Worm (Caenorhabditis elegans) whole organism, late embryonic: ENCODE data around the gene ifg-1.

Experiments used
- C08G9.2 ChIP-seq: sonication (generic microtip); optimal IDR thresholded peaks from 2 replicates; lab custom pipeline; 2016; ENCODE audit warnings: mild to moderate bottlenecking, missing genetic modification characterization, moderate library complexity, missing compliant biosample characterization
- C38D4.7 ChIP-seq: fragments of 200-800 bp; sonication (Bioruptor generic); optimal IDR thresholded peaks from 2 replicates; lab custom pipeline; 2018; ENCODE audit warnings: mild to moderate bottlenecking, missing genetic modification characterization, moderate library complexity, missing compliant biosample characterization
- F13H6.1 ChIP-seq: sonication (generic microtip); optimal IDR thresholded peaks from 2 replicates; lab custom pipeline; 2016; ENCODE audit warnings: missing genetic modification characterization, missing compliant biosample characterization
- K02D7.2 ChIP-seq: sonication (generic microtip); optimal IDR thresholded peaks from 2 replicates; lab custom pipeline; 2017; ENCODE audit warnings: mild to moderate bottlenecking, missing genetic modification characterization, missing compliant biosample characterization
- K09A11.1 ChIP-seq: sonication (generic microtip); optimal IDR thresholded peaks from 2 replicates; lab custom pipeline; 2017; ENCODE audit warnings: antibody characterized with exemption, mild to moderate bottlenecking, missing genetic modification characterization, missing compliant biosample characterization; ENCODE audit not compliant: insufficient read depth
- Y22D7AL.16 ChIP-seq: sonication (generic microtip); optimal IDR thresholded peaks from 2 replicates; lab custom pipeline; 2016; ENCODE audit warnings: missing genetic modification characterization, missing compliant biosample characterization
- ahr-1 ChIP-seq: sonication (generic microtip); optimal IDR thresholded peaks from 2 replicates; lab custom pipeline; 2016; ENCODE audit warnings: missing genetic modification characterization, missing compliant biosample characterization
- ama-1 ChIP-seq: fragments of 150-350 bp; optimal IDR thresholded peaks from 2 replicates; lab custom pipeline; 2014
- ceh-14 ChIP-seq: sonication (generic microtip); optimal IDR thresholded peaks from 2 replicates; lab custom pipeline; 2016; ENCODE audit warnings: missing genotype, missing genetic modification characterization, missing compliant biosample characterization
- ceh-19 ChIP-seq: fragments of 200-800 bp; sonication (Bioruptor generic); optimal IDR thresholded peaks from 2 replicates; lab custom pipeline; 2018; ENCODE audit warnings: mild to moderate bottlenecking, missing genetic modification characterization, missing compliant biosample characterization
- ceh-22 ChIP-seq: sonication (generic microtip); optimal IDR thresholded peaks from 2 replicates; lab custom pipeline; 2017; ENCODE audit warnings: missing biosample characterization, missing genetic modification characterization
- ceh-24 ChIP-seq: sonication (generic microtip); optimal IDR thresholded peaks from 2 replicates; lab custom pipeline; 2016; ENCODE audit warnings: mild to moderate bottlenecking, missing genetic modification characterization, missing compliant biosample characterization
- ceh-34 ChIP-seq: sonication (generic microtip); optimal IDR thresholded peaks from 2 replicates; lab custom pipeline; 2016; ENCODE audit warnings: mild to moderate bottlenecking, missing genetic modification characterization, missing compliant biosample characterization
- ceh-45 ChIP-seq: fragments of 200-800 bp; sonication (Bioruptor generic); IDR thresholded peaks from 2 replicates; pipeline ENCODE4 v1.3.6; 2022; ENCODE audit warnings: missing genetic modification reagents, missing genetic modification characterization, missing compliant biosample characterization
- ceh-6 ChIP-seq: fragments of 200-800 bp; sonication (Bioruptor generic); optimal IDR thresholded peaks from 2 replicates; lab custom pipeline; 2018; ENCODE audit warnings: mild to moderate bottlenecking, missing genetic modification characterization, missing compliant biosample characterization
- che-1 ChIP-seq: sonication (generic microtip); optimal IDR thresholded peaks from 2 replicates; lab custom pipeline; 2016; ENCODE audit warnings: mild to moderate bottlenecking, missing genetic modification characterization, missing compliant biosample characterization
- dmd-4 ChIP-seq: sonication (generic microtip); optimal IDR thresholded peaks from 2 replicates; lab custom pipeline; 2016; ENCODE audit warnings: borderline replicate concordance, missing genetic modification characterization, missing compliant biosample characterization
- dve-1 ChIP-seq: sonication (generic microtip); optimal IDR thresholded peaks from 2 replicates; lab custom pipeline; 2017; ENCODE audit warnings: antibody characterized with exemption, mild to moderate bottlenecking, missing genetic modification characterization, missing compliant biosample characterization
- elt-2 ChIP-seq: sonication (generic microtip); optimal IDR thresholded peaks from 2 replicates; lab custom pipeline; 2016; ENCODE audit warnings: missing genetic modification reagents, missing genetic modification characterization, missing compliant biosample characterization
- elt-4 ChIP-seq: sonication (generic microtip); optimal IDR thresholded peaks from 2 replicates; lab custom pipeline; 2016; ENCODE audit warnings: missing genetic modification characterization, missing compliant biosample characterization
- eyg-1 ChIP-seq: sonication (generic microtip); optimal IDR thresholded peaks from 2 replicates; lab custom pipeline; 2016; ENCODE audit warnings: missing genotype, missing genetic modification characterization, missing compliant biosample characterization
- gmeb-2 ChIP-seq: sonication (generic microtip); optimal IDR thresholded peaks from 2 replicates; lab custom pipeline; 2016; ENCODE audit warnings: missing genetic modification characterization, inconsistent platforms, missing compliant biosample characterization
- hlh-13 ChIP-seq: fragments of 200-800 bp; sonication (Bioruptor generic); optimal IDR thresholded peaks from 2 replicates; lab custom pipeline; 2018; ENCODE audit warnings: mild to moderate bottlenecking, missing genetic modification characterization, missing compliant biosample characterization
- hlh-15 ChIP-seq: sonication (generic microtip); optimal IDR thresholded peaks from 2 replicates; lab custom pipeline; 2016; ENCODE audit warnings: missing genetic modification characterization, missing compliant biosample characterization
- hlh-6 ChIP-seq: sonication (generic microtip); optimal IDR thresholded peaks from 2 replicates; lab custom pipeline; 2016; ENCODE audit warnings: missing genotype, missing genetic modification characterization, missing compliant biosample characterization
- hlh-8 ChIP-seq: sonication (generic microtip); optimal IDR thresholded peaks from 2 replicates; lab custom pipeline; 2016; ENCODE audit warnings: missing genotype, missing genetic modification characterization, missing compliant biosample characterization
- lim-6 ChIP-seq: sonication (generic microtip); optimal IDR thresholded peaks from 2 replicates; lab custom pipeline; 2016; ENCODE audit warnings: missing genetic modification characterization, missing compliant biosample characterization
- lin-11 ChIP-seq: fragments of 200-800 bp; sonication (Bioruptor generic); optimal IDR thresholded peaks from 2 replicates; lab custom pipeline; 2018; ENCODE audit warnings: mild to moderate bottlenecking, missing genetic modification characterization, missing compliant biosample characterization
- madf-2 ChIP-seq: sonication (generic microtip); optimal IDR thresholded peaks from 2 replicates; lab custom pipeline; 2017; ENCODE audit warnings: missing genetic modification characterization, missing compliant biosample characterization
- nfya-1 ChIP-seq: sonication (generic microtip); optimal IDR thresholded peaks from 2 replicates; lab custom pipeline; 2017; ENCODE audit warnings: missing genetic modification characterization, mild to moderate bottlenecking, missing compliant biosample characterization, antibody characterized with exemption, moderate library complexity
- nhr-11 ChIP-seq: fragments of 150-350 bp; optimal IDR thresholded peaks from 2 replicates; lab custom pipeline; 2014; ENCODE audit warnings: missing biosample characterization, missing genetic modification characterization
- nhr-232 ChIP-seq: sonication (generic microtip); optimal IDR thresholded peaks from 2 replicates; lab custom pipeline; 2016; ENCODE audit warnings: missing genetic modification characterization, missing compliant biosample characterization
- npax-4 ChIP-seq: sonication (generic microtip); optimal IDR thresholded peaks from 2 replicates; lab custom pipeline; 2016; ENCODE audit warnings: missing genetic modification characterization, missing compliant biosample characterization
- odd-2 ChIP-seq: sonication (generic microtip); optimal IDR thresholded peaks from 2 replicates; lab custom pipeline; 2017; ENCODE audit warnings: antibody characterized with exemption, mild to moderate bottlenecking, missing genetic modification characterization, missing compliant biosample characterization
- pax-1 ChIP-seq: fragments of 150-350 bp; optimal IDR thresholded peaks from 2 replicates; lab custom pipeline; 2014; ENCODE audit warnings: missing biosample characterization, missing genetic modification characterization
- pha-4 ChIP-seq: fragments of 150-350 bp; optimal IDR thresholded peaks from 2 replicates; lab custom pipeline; 2018; ENCODE audit warnings: missing biosample characterization, missing genetic modification reagents, missing genetic modification characterization
- pros-1 ChIP-seq: fragments of 150-350 bp; optimal IDR thresholded peaks from 2 replicates; lab custom pipeline; 2014; ENCODE audit warnings: missing biosample characterization, missing genetic modification reagents, missing genetic modification characterization
- ref-2 ChIP-seq: sonication (generic microtip); optimal IDR thresholded peaks from 2 replicates; lab custom pipeline; 2016; ENCODE audit warnings: missing genetic modification characterization, missing compliant biosample characterization
- sdc-2 ChIP-seq: sonication (generic microtip); optimal IDR thresholded peaks from 2 replicates; lab custom pipeline; 2016; ENCODE audit warnings: missing genotype, missing genetic modification characterization, missing compliant biosample characterization
- syd-9 ChIP-seq: sonication (generic microtip); optimal IDR thresholded peaks from 2 replicates; lab custom pipeline; 2016; ENCODE audit warnings: mild to moderate bottlenecking, missing genetic modification characterization, moderate library complexity, missing compliant biosample characterization
- tbx-2 ChIP-seq: sonication (generic microtip); optimal IDR thresholded peaks from 2 replicates; lab custom pipeline; 2016; ENCODE audit warnings: missing genetic modification characterization, missing compliant biosample characterization
- tbx-7 ChIP-seq: sonication (generic microtip); optimal IDR thresholded peaks from 2 replicates; lab custom pipeline; 2016; ENCODE audit warnings: missing genotype, missing genetic modification characterization, missing compliant biosample characterization
- unc-3 ChIP-seq, 2 experiments: fragments of 200-800 bp in 1 of 2; sonication (Bioruptor generic) in 1 of 2; sonication (generic microtip) in 1 of 2; conservative IDR thresholded peaks in 1 of 2; optimal IDR thresholded peaks in 1 of 2; 2 replicates each; pipeline versions ENCODE4 v1.3.6 to Lab custom; 2016 to 2022; ENCODE audit warnings: missing compliant biosample characterization in 2 of 2, missing genetic modification characterization in 2 of 2, missing genetic modification reagents in 1 of 2
- unc-42 ChIP-seq: sonication (generic microtip); optimal IDR thresholded peaks from 2 replicates; lab custom pipeline; 2016; ENCODE audit warnings: missing genotype, missing genetic modification characterization, missing compliant biosample characterization
- unc-86 ChIP-seq: sonication (generic microtip); optimal IDR thresholded peaks from 2 replicates; lab custom pipeline; 2016; ENCODE audit warnings: missing genetic modification characterization, missing compliant biosample characterization
- zip-5 ChIP-seq: sonication (generic microtip); optimal IDR thresholded peaks from 2 replicates; lab custom pipeline; 2016; ENCODE audit warnings: missing genetic modification characterization, missing compliant biosample characterization
- ztf-16 ChIP-seq: sonication (generic microtip); optimal IDR thresholded peaks from 2 replicates; lab custom pipeline; 2017; ENCODE audit warnings: missing genetic modification characterization, missing compliant biosample characterization

ifg-1 gene

DNA sequence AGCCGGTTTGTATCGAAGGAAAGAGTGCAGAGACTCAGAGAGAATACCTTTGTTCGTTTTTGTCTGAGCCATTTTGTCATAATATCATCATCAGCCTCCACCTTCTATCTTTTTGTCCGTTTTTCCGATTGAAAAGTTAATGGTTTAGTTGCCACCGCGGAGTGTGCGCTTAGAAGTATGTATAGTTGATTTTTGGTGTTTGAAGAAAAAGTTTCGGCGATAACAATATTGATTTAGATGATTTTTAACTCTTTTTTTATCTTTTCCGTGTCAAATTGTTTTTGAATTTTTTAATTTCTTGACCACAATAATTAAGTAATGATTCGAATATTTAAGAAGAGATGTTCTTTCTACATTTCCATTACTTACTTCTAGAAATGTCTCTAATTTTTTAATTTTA, 11.4 kb upstream of the ifg-1 start:
- TF ChIP-seq pax-1 (tag; lab: Kevin White, UChicago) (no peak), ref-2 (no peak), ceh-34 (no peak), dmd-4 (no peak), syd-9 (tag; lab: Kevin White, UChicago) (no peak), C38D4.7 (GFP tag; lab: Kevin White, UChicago) (no peak), npax-4 (tag; lab: Kevin White, UChicago) (no peak)

DNA sequence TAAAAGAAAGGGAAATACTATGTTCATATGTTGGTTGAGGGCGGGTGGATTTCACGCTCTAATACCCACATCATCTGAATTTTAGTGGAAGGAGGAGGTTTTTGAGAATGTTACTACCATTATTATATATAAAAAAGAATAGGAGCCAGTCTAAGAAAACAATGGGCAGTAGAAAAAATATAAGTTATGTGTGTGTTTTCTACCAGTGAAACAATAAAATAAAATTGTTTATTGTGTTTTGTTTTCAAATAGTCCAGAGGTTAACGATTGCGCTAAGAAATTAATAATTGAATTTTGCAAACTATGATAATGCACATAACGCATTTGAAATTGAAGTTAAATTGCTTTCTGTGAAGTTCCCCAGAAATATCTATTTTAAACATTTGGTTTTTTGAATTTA, 7.5 kb upstream of the ifg-1 start, which contains the start of gene M110.8:
Gene M110.8, minus strand, starts transcription at position 101 of the 400 bp plus-strand sequence.
- TF ChIP-seq pros-1 (tag; lab: Kevin White, UChicago) (no peak), elt-4 (tag; lab: Kevin White, UChicago) (no peak), ceh-45 (GFP tag; lab: Robert Waterston, UW) (no peak), madf-2 (no peak), lin-11 (tag; lab: Kevin White, UChicago) (no peak), pha-4 (no peak), unc-3 (GFP tag; conservative IDR thresholded peaks at IDR 0.05; lab: Robert Waterston, UW) (no peak), unc-3 (tag; optimal IDR thresholded peaks at IDR 0.05; lab: Kevin White, UChicago) (no peak), nhr-232 (tag; lab: Kevin White, UChicago) (no peak), elt-2 (no peak), nhr-11 (tag; lab: Kevin White, UChicago) (no peak), npax-4 (tag; lab: Kevin White, UChicago) (no peak), nfya-1 (tag; lab: Kevin White, UChicago) (no peak), hlh-13 (GFP tag; lab: Kevin White, UChicago) (no peak), K02D7.2 (tag; lab: Kevin White, UChicago) (no peak), tbx-7 (tag; lab: Kevin White, UChicago) (no peak), tbx-2 (no peak), K09A11.1 (tag; lab: Kevin White, UChicago) (no peak), odd-2 (no peak), unc-86 (tag; lab: Kevin White, UChicago) (no peak), ztf-16 (no peak)
- TF ChIP-seq, all 69 proteins: peak for 0

DNA sequence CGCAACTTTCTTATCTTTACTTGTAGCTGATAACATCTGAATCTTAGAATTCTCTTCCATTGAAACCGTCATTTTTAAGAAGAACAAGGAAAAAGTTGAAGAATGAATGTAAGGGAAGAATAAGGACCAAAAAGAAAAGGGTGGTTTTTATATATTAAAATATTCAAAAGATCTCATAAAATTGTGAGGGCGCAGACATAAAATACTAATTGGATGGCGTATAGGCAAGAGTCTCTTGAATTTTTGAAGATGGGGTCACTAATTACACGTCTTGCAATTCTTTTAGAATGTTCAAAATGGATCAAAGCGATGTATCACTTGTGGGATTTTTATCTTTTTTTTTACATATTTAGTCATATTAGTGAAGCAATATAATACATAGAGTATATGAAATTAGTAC, 4.3 kb upstream of the ifg-1 start, which contains the start of gene twk-3:
Gene twk-3, minus strand, starts transcription at position 101 of the 400 bp plus-strand sequence.
- no peak for TF ChIP-seq Y22D7AL.16 (tag; lab: Kevin White, UChicago)
- TF ChIP-seq hlh-13 (GFP tag; lab: Kevin White, UChicago): no peak
- no peak for TF ChIP-seq ztf-16
- no peak for TF ChIP-seq ceh-24
- TF ChIP-seq che-1: no peak
- TF ChIP-seq ahr-1 (tag; lab: Kevin White, UChicago): no peak
- TF ChIP-seq tbx-2: no peak
- TF ChIP-seq eyg-1 (tag; lab: Kevin White, UChicago): no peak
- TF ChIP-seq zip-5 (tag; lab: Kevin White, UChicago): no peak
- no peak for TF ChIP-seq hlh-6 (tag; lab: Kevin White, UChicago)
- TF ChIP-seq F13H6.1 (tag; lab: Kevin White, UChicago): no peak
- TF ChIP-seq lim-6 (tag; lab: Kevin White, UChicago): no peak
- no peak for TF ChIP-seq unc-42 (tag; lab: Kevin White, UChicago)
- TF ChIP-seq odd-2: no peak
- no peak for TF ChIP-seq pros-1 (tag; lab: Kevin White, UChicago)

DNA sequence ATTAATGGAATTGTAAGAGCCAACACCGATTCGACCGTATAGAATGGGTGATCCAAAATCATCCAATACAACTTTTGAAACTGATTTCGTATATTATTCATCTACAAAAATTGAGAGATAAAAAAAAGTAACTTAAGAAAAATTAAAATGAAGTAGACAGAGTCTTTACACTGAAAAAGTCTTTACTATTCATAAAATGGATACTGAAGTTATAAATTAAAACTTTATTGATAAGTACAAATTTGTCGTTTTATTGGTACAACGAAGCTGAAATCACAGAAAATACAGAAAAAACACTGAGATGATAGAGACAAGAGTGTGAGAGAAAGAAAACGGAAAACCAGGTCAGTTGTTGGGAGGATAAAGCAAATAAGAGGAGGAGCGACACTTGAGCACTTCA, 2.7 kb upstream of the ifg-1 start, which contains the start of gene M110.10:
Gene M110.10, minus strand, starts transcription at position 101 of the 400 bp plus-strand sequence.
- TF ChIP-seq hlh-15 (tag; lab: Kevin White, UChicago): no peak
- TF ChIP-seq ceh-6 (GFP tag; lab: Kevin White, UChicago): no peak
- no peak for TF ChIP-seq hlh-8 (tag; lab: Kevin White, UChicago)
- TF ChIP-seq ceh-14 (tag; lab: Kevin White, UChicago): no peak
- TF ChIP-seq ama-1: no peak
- no peak for TF ChIP-seq K09A11.1 (tag; lab: Kevin White, UChicago)
- TF ChIP-seq madf-2: no peak
- no peak for TF ChIP-seq C08G9.2 (tag; lab: Kevin White, UChicago)
- TF ChIP-seq hlh-6 (tag; lab: Kevin White, UChicago): no peak
- TF ChIP-seq unc-86 (tag; lab: Kevin White, UChicago): no peak
- TF ChIP-seq che-1: no peak
- TF ChIP-seq elt-4 (tag; lab: Kevin White, UChicago): no peak
- no peak for TF ChIP-seq syd-9 (tag; lab: Kevin White, UChicago)
- no peak for TF ChIP-seq sdc-2 (tag; lab: Kevin White, UChicago)
- TF ChIP-seq dve-1 (tag; lab: Kevin White, UChicago): no peak
- no peak for TF ChIP-seq ceh-22 (tag; lab: Kevin White, UChicago)
- no peak for TF ChIP-seq ceh-19
- TF ChIP-seq gmeb-2 (tag; lab: Kevin White, UChicago): no peak
